Fruit fly (Drosophila melanogaster) whole organism, wandering third instar larva: ENCODE data around the gene Sfxn2.

Experiments used
- Abd-B ChIP-seq: fragments of >200 bp; optimal IDR thresholded peaks from 2 replicates; lab custom pipeline; 2017; ENCODE audit warnings: missing biosample characterization, missing genetic modification characterization
- CG32264 ChIP-seq: fragments of 200-800 bp; sonication (Bioruptor generic); optimal IDR thresholded peaks from 2 replicates; lab custom pipeline; 2016; ENCODE audit warnings: missing biosample characterization, missing genetic modification characterization
- CG9705 ChIP-seq: fragments of 200-800 bp; sonication (Bioruptor generic); optimal IDR thresholded peaks from 2 replicates; lab custom pipeline; 2018; ENCODE audit warnings: missing biosample characterization, mild to moderate bottlenecking, missing genetic modification characterization
- Dfd ChIP-seq: fragments of >200 bp; optimal IDR thresholded peaks from 2 replicates; lab custom pipeline; 2017; ENCODE audit warnings: missing biosample characterization, missing genetic modification characterization
- Dif ChIP-seq: fragments of 200-275, 200-300 bp; sonication (Bioruptor generic); optimal IDR thresholded peaks from 2 replicates; lab custom pipeline; 2018; ENCODE audit warnings: missing biosample characterization, missing genetic modification characterization; ENCODE audit not compliant: partially characterized antibody
- GATAd ChIP-seq: sonication (Bioruptor generic); optimal IDR thresholded peaks from 2 replicates; lab custom pipeline; 2016; ENCODE audit warnings: missing biosample characterization, missing genetic modification characterization
- HLH106 ChIP-seq: fragments of 200-800 bp; optimal IDR thresholded peaks from 3 replicates; lab custom pipeline; 2019; ENCODE audit warnings: missing biosample characterization, mild to moderate bottlenecking, missing genetic modification characterization, moderate library complexity
- Hnf4 ChIP-seq: fragments of 200-800 bp; sonication (Bioruptor generic); optimal IDR thresholded peaks from 2 replicates; lab custom pipeline; 2016; ENCODE audit warnings: missing biosample characterization, mild to moderate bottlenecking, missing genetic modification characterization
- Hr78 ChIP-seq: fragments of >200 bp; optimal IDR thresholded peaks from 2 replicates; lab custom pipeline; 2017; ENCODE audit warnings: missing biosample characterization, missing genetic modification characterization
- Hr83 ChIP-seq: fragments of 200-300 bp; sonication (Bioruptor generic); optimal IDR thresholded peaks from 2 replicates; lab custom pipeline; 2016; ENCODE audit warnings: missing biosample characterization, mild to moderate bottlenecking, missing genetic modification characterization, moderate library complexity; ENCODE audit not compliant: poor library complexity, severe bottlenecking
- Jra ChIP-seq: sonication (Bioruptor generic); optimal IDR thresholded peaks from 2 replicates; lab custom pipeline; 2016; ENCODE audit warnings: missing biosample characterization, missing genetic modification characterization
- Myc ChIP-seq: fragments of >200 bp; optimal IDR thresholded peaks from 2 replicates; lab custom pipeline; 2017
- N ChIP-seq: fragments of >200 bp; optimal IDR thresholded peaks from 2 replicates; lab custom pipeline; 2018; ENCODE audit warnings: missing biosample characterization, missing external identifiers, missing genetic modification characterization
- OdsH ChIP-seq: fragments of 200-800 bp; sonication (Bioruptor generic); optimal IDR thresholded peaks from 2 replicates; lab custom pipeline; 2016; ENCODE audit warnings: missing biosample characterization, mild to moderate bottlenecking, missing genetic modification characterization
- Rel ChIP-seq, 2 experiments: fragments of 200-800 bp; sonication (Bioruptor generic) in 1 of 2; optimal IDR thresholded peaks; 2 replicates in 1 of 2; 3 replicates in 1 of 2; lab custom pipeline; 2016 to 2019; ENCODE audit warnings: mild to moderate bottlenecking in 2 of 2, missing biosample characterization in 2 of 2, missing genetic modification characterization in 2 of 2, moderate library complexity in 1 of 2
- Sp1 ChIP-seq: fragments of 200-800 bp; sonication (Bioruptor generic); optimal IDR thresholded peaks from 3 replicates; lab custom pipeline; 2019; ENCODE audit warnings: missing biosample characterization, mild to moderate bottlenecking, missing genetic modification characterization, moderate library complexity
- Vsx2 ChIP-seq: fragments of 200-300, 225-300 bp; sonication (Bioruptor generic); optimal IDR thresholded peaks from 2 replicates; lab custom pipeline; 2018; ENCODE audit warnings: missing biosample characterization, missing genetic modification characterization; ENCODE audit not compliant: partially characterized antibody
- br ChIP-seq: fragments of 200-800 bp; sonication (Bioruptor generic); optimal IDR thresholded peaks from 2 replicates; lab custom pipeline; 2016; ENCODE audit warnings: missing biosample characterization, missing genetic modification characterization
- dl ChIP-seq, 2 experiments: fragments of 175-275, 200-275 bp in 1 of 2; fragments of 200-275 bp in 1 of 2; sonication (Bioruptor generic); optimal IDR thresholded peaks; lab custom pipeline; 2018; ENCODE audit warnings: mild to moderate bottlenecking in 2 of 2, missing biosample characterization in 2 of 2, missing genetic modification characterization in 2 of 2, moderate library complexity in 2 of 2; ENCODE audit not compliant: partially characterized antibody in 2 of 2, insufficient read depth in 1 of 2
- dmrt93B ChIP-seq: fragments of 200-800 bp; sonication (Bioruptor generic); optimal IDR thresholded peaks from 2 replicates; lab custom pipeline; 2018; ENCODE audit warnings: missing biosample characterization, mild to moderate bottlenecking, missing genetic modification characterization
- dsf ChIP-seq: sonication (Bioruptor generic); optimal IDR thresholded peaks from 2 replicates; lab custom pipeline; 2016; ENCODE audit warnings: missing biosample characterization, missing genetic modification characterization, borderline replicate concordance
- ey ChIP-seq: fragments of 200-800 bp; sonication (Bioruptor generic); optimal IDR thresholded peaks from 2 replicates; lab custom pipeline; 2016; ENCODE audit warnings: missing biosample characterization, missing genetic modification characterization
- foxo ChIP-seq, 2 experiments: fragments of 200-800 bp; sonication (Bioruptor generic); optimal IDR thresholded peaks; 2 replicates in 1 of 2; 3 replicates in 1 of 2; lab custom pipeline; 2016 to 2017; ENCODE audit warnings: missing biosample characterization in 2 of 2, missing genetic modification characterization in 2 of 2
- fru ChIP-seq: fragments of 200-800 bp; sonication (Bioruptor generic); optimal IDR thresholded peaks from 3 replicates; lab custom pipeline; 2016; ENCODE audit warnings: missing biosample characterization, mild to moderate bottlenecking, missing genetic modification characterization
- h ChIP-seq: fragments of 200-800 bp; sonication (Bioruptor generic); optimal IDR thresholded peaks from 3 replicates; lab custom pipeline; 2016; ENCODE audit warnings: missing biosample characterization, mild to moderate bottlenecking, missing genetic modification characterization
- jim ChIP-seq: fragments of 175-275, 200-325 bp; sonication (Bioruptor generic); optimal IDR thresholded peaks from 2 replicates; lab custom pipeline; 2016; ENCODE audit warnings: missing biosample characterization, mild to moderate bottlenecking, missing genetic modification characterization
- lola ChIP-seq: fragments of >200 bp; optimal IDR thresholded peaks from 2 replicates; lab custom pipeline; 2017; ENCODE audit warnings: missing biosample characterization, missing genetic modification characterization
- pan ChIP-seq: fragments of >200 bp; optimal IDR thresholded peaks from 2 replicates; lab custom pipeline; 2017
- psq ChIP-seq: fragments of 200-800 bp; sonication (Bioruptor generic); optimal IDR thresholded peaks from 3 replicates; lab custom pipeline; 2017; ENCODE audit warnings: missing biosample characterization, mild to moderate bottlenecking, missing genetic modification characterization, moderate library complexity
- rgr ChIP-seq: fragments of 200-800 bp; sonication (Bioruptor generic); optimal IDR thresholded peaks from 3 replicates; lab custom pipeline; 2016; ENCODE audit warnings: missing biosample characterization, mild to moderate bottlenecking, missing genetic modification characterization
- sage ChIP-seq: fragments of 200-800 bp; sonication (Bioruptor generic); optimal IDR thresholded peaks from 2 replicates; lab custom pipeline; 2016; ENCODE audit warnings: missing biosample characterization, mild to moderate bottlenecking, missing genetic modification characterization
- sv ChIP-seq: fragments of 200-800 bp; sonication (Bioruptor generic); optimal IDR thresholded peaks from 3 replicates; lab custom pipeline; 2016; ENCODE audit warnings: missing biosample characterization, missing genetic modification characterization
- tai ChIP-seq: sonication (Bioruptor generic); optimal IDR thresholded peaks from 2 replicates; lab custom pipeline; 2016; ENCODE audit warnings: missing biosample characterization, missing genetic modification characterization
- usp ChIP-seq: fragments of >200 bp; optimal IDR thresholded peaks from 2 replicates; lab custom pipeline; 2017; ENCODE audit warnings: missing biosample characterization, missing genetic modification characterization
- woc ChIP-seq: sonication (Bioruptor generic); optimal IDR thresholded peaks from 2 replicates; lab custom pipeline; 2016; ENCODE audit warnings: missing biosample characterization, mild to moderate bottlenecking, missing genetic modification characterization

Gene Sfxn2

DNA sequence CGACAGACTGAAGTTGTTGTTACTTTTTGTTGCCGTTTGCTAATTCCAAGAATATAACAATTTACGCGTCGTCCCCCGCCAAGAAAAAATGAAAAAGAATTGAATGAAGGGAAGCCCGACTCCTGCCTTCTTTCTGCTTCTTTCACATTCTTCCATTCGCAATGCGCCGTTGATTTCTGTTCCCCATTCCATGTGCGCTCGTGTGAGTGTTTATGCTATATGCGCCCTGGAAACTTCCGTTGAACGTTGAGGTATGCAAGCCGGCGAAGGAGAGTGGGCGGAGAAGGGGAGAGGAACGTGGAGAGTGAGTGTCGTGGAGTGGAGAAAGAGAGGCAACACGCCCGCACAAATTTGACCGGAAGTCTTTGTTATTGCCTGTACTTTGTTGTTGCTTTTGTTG lies 16.1 kb downstream of the Sfxn2 start:
- TF ChIP-seq fru (GFP tag; lab: Kevin White, UChicago) (peak; percentile 41), HLH106 (tag; lab: Kevin White, UChicago) (no peak), psq (GFP tag; lab: Kevin White, UChicago) (peak; percentile 93), Dif (GFP tag; lab: Kevin White, UChicago) (peak; percentile 38), foxo (GFP tag; optimal IDR thresholded peaks at IDR 0.05; lab: Kevin White, UChicago) (no peak), Sp1 (GFP tag; lab: Kevin White, UChicago) (peak; percentile 10), Rel (GFP tag; optimal IDR thresholded peaks at IDR 0.05; lab: Kevin White, UChicago) (no peak), Rel (tag; optimal IDR thresholded peaks at IDR 0.05; lab: Kevin White, UChicago) (peak; percentile 17), rgr (GFP tag; lab: Kevin White, UChicago) (no peak)

- TF ChIP-seq dsf (GFP tag; lab: Kevin White, UChicago) (no peak), Dif (GFP tag; lab: Kevin White, UChicago) (no peak), pan (lab: Kevin White, UChicago) (no peak), Sp1 (GFP tag; lab: Kevin White, UChicago) (peak; percentile 69), foxo (GFP tag; optimal IDR thresholded peaks at IDR 0.05; lab: Kevin White, UChicago) (peak in 1 of 2 experiments; percentile 74), CG9705 (GFP tag; lab: Kevin White, UChicago) (peak; percentile 19), fru (GFP tag; lab: Kevin White, UChicago) (peak; percentile 77), Myc (lab: Kevin White, UChicago) (no peak), Hr83 (no peak), GATAd (no peak), CG32264 (GFP tag; lab: Kevin White, UChicago) (peak; percentile 2), tai (peak; percentile 41), sv (GFP tag; lab: Kevin White, UChicago) (no peak), usp (GFP tag; lab: Kevin White, UChicago) (no peak), h (GFP tag; lab: Kevin White, UChicago) (peak; percentile 48), Hnf4 (GFP tag; lab: Kevin White, UChicago) (no peak), OdsH (GFP tag; lab: Kevin White, UChicago) (peak; percentile 44), psq (GFP tag; lab: Kevin White, UChicago) (peak; percentile 73), woc (GFP tag; lab: Kevin White, UChicago) (peak; percentile 66), N (GFP tag; lab: Kevin White, UChicago) (no peak), Jra (GFP tag; lab: Kevin White, UChicago) (peak; percentile 16), Hr78 (no peak), HLH106 (tag; lab: Kevin White, UChicago) (peak; percentile 58), dl (GFP tag; optimal IDR thresholded peaks at IDR 0.05; lab: Kevin White, UChicago; ENCODE audit: insufficient read depth in 1 of 2, partially characterized antibody in 2 of 2) (no peak), ey (GFP tag; lab: Kevin White, UChicago) (peak; percentile 73), Vsx2 (GFP tag; lab: Kevin White, UChicago) (no peak), Dfd (no peak), sage (GFP tag; lab: Kevin White, UChicago) (no peak), dmrt93B (GFP tag; lab: Kevin White, UChicago) (peak; percentile 60), br (GFP tag; lab: Kevin White, UChicago) (peak; percentile 61), jim (no peak), lola (no peak), Abd-B (GFP tag; lab: Kevin White, UChicago) (no peak), rgr (GFP tag; lab: Kevin White, UChicago) (peak; percentile 35)
Observed at dm6 chr3L:19079798-19080691, 17.1 kb downstream of the Sfxn2 start.
